Worm (Caenorhabditis elegans) whole organism, L2 larva: ENCODE data around the gene rpl-21.

Experiments
- C34F6.9 ChIP-seq: fragments of 150-350 bp; optimal IDR thresholded peaks from 2 replicates; lab custom pipeline; 2014; ENCODE audit warnings: missing biosample characterization, missing genetic modification characterization
- F13H6.1 ChIP-seq: sonication (generic microtip); optimal IDR thresholded peaks from 2 replicates; lab custom pipeline; 2016; ENCODE audit warnings: missing genetic modification characterization, missing compliant biosample characterization
- R02D3.7 ChIP-seq: fragments of 150-350 bp; optimal IDR thresholded peaks from 2 replicates; lab custom pipeline; 2014; ENCODE audit warnings: missing biosample characterization, missing genetic modification characterization
- ZK546.5 ChIP-seq: sonication (generic microtip); optimal IDR thresholded peaks from 2 replicates; lab custom pipeline; 2017; ENCODE audit warnings: missing biosample characterization, missing genetic modification characterization
- alr-1 ChIP-seq: fragments of 150-350 bp; optimal IDR thresholded peaks from 2 replicates; lab custom pipeline; 2014; ENCODE audit warnings: missing biosample characterization, missing genetic modification characterization
- aly-2 ChIP-seq: fragments of 150-350 bp; optimal IDR thresholded peaks from 2 replicates; lab custom pipeline; 2014; ENCODE audit warnings: missing biosample characterization, missing genetic modification characterization
- ama-1 ChIP-seq: fragments of 150-350 bp; optimal IDR thresholded peaks from 2 replicates; lab custom pipeline; 2018; ENCODE audit warnings: inconsistent platforms
- blmp-1 ChIP-seq: sonication (generic microtip); optimal IDR thresholded peaks from 2 replicates; lab custom pipeline; 2017; ENCODE audit warnings: missing genetic modification characterization, mild to moderate bottlenecking, missing compliant biosample characterization, antibody characterized with exemption, moderate library complexity; ENCODE audit not compliant: insufficient read depth
- ceh-16 ChIP-seq: fragments of 150-350 bp; optimal IDR thresholded peaks from 2 replicates; lab custom pipeline; 2014; ENCODE audit warnings: missing biosample characterization, missing genetic modification characterization
- crh-2 ChIP-seq: sonication (generic microtip); optimal IDR thresholded peaks from 2 replicates; lab custom pipeline; 2017; ENCODE audit warnings: missing biosample characterization, missing genetic modification characterization
- dmd-4 ChIP-seq: sonication (generic microtip); optimal IDR thresholded peaks from 2 replicates; lab custom pipeline; 2017; ENCODE audit warnings: missing biosample characterization, missing genetic modification characterization
- egl-27 ChIP-seq: sonication (generic microtip); optimal IDR thresholded peaks from 3 replicates; lab custom pipeline; 2017; ENCODE audit warnings: missing biosample characterization, missing genetic modification reagents, missing genetic modification characterization
- elt-1 ChIP-seq: fragments of 150-350 bp; optimal IDR thresholded peaks from 2 replicates; lab custom pipeline; 2014; ENCODE audit warnings: missing biosample characterization, missing genetic modification characterization
- elt-3 ChIP-seq: sonication (generic microtip); optimal IDR thresholded peaks from 2 replicates; lab custom pipeline; 2017; ENCODE audit warnings: missing biosample characterization, missing genetic modification characterization
- fos-1 ChIP-seq: fragments of 150-350 bp; optimal IDR thresholded peaks from 2 replicates; lab custom pipeline; 2014; ENCODE audit warnings: missing biosample characterization, missing genetic modification characterization
- gmeb-1 ChIP-seq: fragments of 150-350 bp; optimal IDR thresholded peaks from 2 replicates; lab custom pipeline; 2014; ENCODE audit warnings: missing biosample characterization, missing genetic modification characterization
- lin-11 ChIP-seq: fragments of 150-350 bp; sonication (generic microtip); optimal IDR thresholded peaks from 2 replicates; lab custom pipeline; 2014; ENCODE audit warnings: missing biosample characterization, missing genetic modification characterization, inconsistent platforms, mixed read lengths
- lin-13 ChIP-seq: fragments of 150-350 bp; optimal IDR thresholded peaks from 2 replicates; lab custom pipeline; 2014; ENCODE audit warnings: missing biosample characterization, missing genetic modification reagents, missing genetic modification characterization
- lin-39 ChIP-seq: fragments of 150-350 bp; optimal IDR thresholded peaks from 2 replicates; lab custom pipeline; 2014; ENCODE audit warnings: missing biosample characterization, missing genetic modification reagents, missing genetic modification characterization
- lsy-2 ChIP-seq, 2 experiments: fragments of 150-350 bp in 1 of 2; sonication (generic microtip) in 1 of 2; optimal IDR thresholded peaks; 2 replicates each; lab custom pipeline; 2014 to 2017; ENCODE audit warnings: missing biosample characterization in 2 of 2, missing genetic modification characterization in 2 of 2
- mab-5 ChIP-seq: fragments of 150-350 bp; optimal IDR thresholded peaks from 2 replicates; lab custom pipeline; 2014; ENCODE audit warnings: missing biosample characterization, missing genetic modification characterization
- mbf-1 ChIP-seq: sonication (generic microtip); optimal IDR thresholded peaks from 2 replicates; lab custom pipeline; 2017; ENCODE audit warnings: missing biosample characterization, missing genetic modification characterization
- mdl-1 ChIP-seq, 2 experiments: fragments of 150-350 bp in 1 of 2; sonication (generic microtip) in 1 of 2; optimal IDR thresholded peaks; 2 replicates each; lab custom pipeline; 2017; ENCODE audit warnings: missing biosample characterization in 2 of 2, missing genetic modification characterization in 2 of 2
- nhr-10 ChIP-seq: sonication (generic microtip); optimal IDR thresholded peaks from 2 replicates; lab custom pipeline; 2017; ENCODE audit warnings: missing biosample characterization, missing genetic modification characterization
- nhr-11 ChIP-seq: fragments of 150-350 bp; optimal IDR thresholded peaks from 2 replicates; lab custom pipeline; 2014; ENCODE audit warnings: missing biosample characterization, missing genetic modification characterization
- nhr-12 ChIP-seq: fragments of 150-350 bp; optimal IDR thresholded peaks from 2 replicates; lab custom pipeline; 2014; ENCODE audit warnings: missing biosample characterization, missing genetic modification characterization
- nhr-129 ChIP-seq: fragments of 150-350 bp; optimal IDR thresholded peaks from 2 replicates; lab custom pipeline; 2014; ENCODE audit warnings: missing biosample characterization, missing genetic modification characterization
- nhr-21 ChIP-seq: fragments of 150-350 bp; optimal IDR thresholded peaks from 2 replicates; lab custom pipeline; 2014; ENCODE audit warnings: missing biosample characterization, missing genetic modification characterization
- nhr-23 ChIP-seq: fragments of 150-350 bp; optimal IDR thresholded peaks from 2 replicates; lab custom pipeline; 2014; ENCODE audit warnings: missing biosample characterization, missing genetic modification reagents, missing genetic modification characterization
- nhr-25 ChIP-seq: fragments of 150-350 bp; sonication (generic microtip); optimal IDR thresholded peaks from 3 replicates; lab custom pipeline; 2014; ENCODE audit warnings: missing biosample characterization, missing genetic modification characterization
- nhr-6 ChIP-seq: fragments of 150-350 bp; optimal IDR thresholded peaks from 2 replicates; lab custom pipeline; 2014; ENCODE audit warnings: missing biosample characterization, missing genetic modification characterization
- nhr-77 ChIP-seq: fragments of 150-350 bp; optimal IDR thresholded peaks from 2 replicates; lab custom pipeline; 2014; ENCODE audit warnings: missing biosample characterization, missing genetic modification characterization
- peb-1 ChIP-seq: fragments of 150-350 bp; optimal IDR thresholded peaks from 2 replicates; lab custom pipeline; 2014; ENCODE audit warnings: missing biosample characterization, missing genetic modification characterization
- sem-4 ChIP-seq: fragments of 150-350 bp; optimal IDR thresholded peaks from 2 replicates; lab custom pipeline; 2014; ENCODE audit warnings: missing biosample characterization, missing genetic modification reagents, missing genetic modification characterization
- sma-3 ChIP-seq: sonication (generic microtip); optimal IDR thresholded peaks from 2 replicates; lab custom pipeline; 2016; ENCODE audit warnings: missing genetic modification reagents, missing genetic modification characterization, missing compliant biosample characterization
- sma-9 ChIP-seq, 2 experiments: fragments of 150-350 bp in 1 of 2; sonication (generic microtip) in 1 of 2; optimal IDR thresholded peaks; 2 replicates each; lab custom pipeline; 2014 to 2016; ENCODE audit warnings: missing genetic modification characterization in 2 of 2, mild to moderate bottlenecking in 1 of 2, missing biosample characterization in 1 of 2, missing compliant biosample characterization in 1 of 2, missing genetic modification reagents in 1 of 2, moderate library complexity in 1 of 2
- snpc-4 ChIP-seq: fragments of 150-350 bp; optimal IDR thresholded peaks from 2 replicates; lab custom pipeline; 2014; ENCODE audit warnings: missing biosample characterization, missing genetic modification characterization
- unc-39 ChIP-seq: fragments of 150-350 bp; optimal IDR thresholded peaks from 2 replicates; lab custom pipeline; 2014; ENCODE audit warnings: missing biosample characterization, missing genetic modification characterization
- unc-55 ChIP-seq: fragments of 150-350 bp; sonication (generic microtip); optimal IDR thresholded peaks from 3 replicates; lab custom pipeline; 2014; ENCODE audit warnings: missing biosample characterization, missing genetic modification reagents, missing genetic modification characterization
- unc-62 ChIP-seq: fragments of 150-350 bp; optimal IDR thresholded peaks from 2 replicates; lab custom pipeline; 2014; ENCODE audit warnings: missing biosample characterization, missing genetic modification reagents, missing genetic modification characterization
- zag-1 ChIP-seq: fragments of 150-350 bp; optimal IDR thresholded peaks from 2 replicates; lab custom pipeline; 2014; ENCODE audit warnings: missing biosample characterization, missing genetic modification characterization
- ztf-1 ChIP-seq: fragments of 200-800 bp; sonication (Bioruptor generic); conservative IDR thresholded peaks from 2 replicates; pipeline ENCODE4 v1.3.6; 2022; ENCODE audit warnings: missing genetic modification characterization, missing compliant biosample characterization
- ztf-11 ChIP-seq: sonication (generic microtip); optimal IDR thresholded peaks from 2 replicates; lab custom pipeline; 2017; ENCODE audit warnings: missing biosample characterization, missing genetic modification characterization
- ztf-4 ChIP-seq: fragments of 150-350 bp; optimal IDR thresholded peaks from 2 replicates; lab custom pipeline; 2014; ENCODE audit warnings: missing biosample characterization, missing genetic modification characterization

Gene rpl-21

ce11 chrIII:8093079-8093623 lies 36.9 kb downstream of the rpl-21 start, which contains the start of gene K06H7.2 (continued):
- no peak for TF ChIP-seq mdl-1 (tag; optimal IDR thresholded peaks at IDR 0.05; lab: Kevin White, UChicago)
- peak; percentile 3 for TF ChIP-seq ztf-4 (tag; lab: Kevin White, UChicago)
- TF ChIP-seq sem-4 (tag; lab: Kevin White, UChicago), result peak; percentile 20

- TF ChIP-seq lin-39 (tag; lab: Kevin White, UChicago) (no peak), nhr-11 (no peak), nhr-10 (no peak), crh-2 (tag; lab: Kevin White, UChicago) (no peak), dmd-4 (no peak), nhr-77 (no peak), C34F6.9 (tag; lab: Kevin White, UChicago) (no peak), nhr-21 (tag; lab: Kevin White, UChicago) (no peak), unc-62 (GFP tag; lab: Kevin White, UChicago) (no peak), ztf-1 (GFP tag; lab: Robert Waterston, UW) (no peak), elt-1 (tag; lab: Kevin White, UChicago) (no peak), R02D3.7 (tag; lab: Kevin White, UChicago) (no peak), sma-3 (GFP tag; lab: Kevin White, UChicago) (no peak), nhr-25 (tag; lab: Kevin White, UChicago) (no peak)
- TF ChIP-seq, all 48 proteins: peak for 0
Observed at ce11 chrIII:8091408-8091807, 38.6 kb downstream of the rpl-21 start, which contains the start of gene idi-1. Gene idi-1, plus strand, starts transcription at chrIII:8091708.

ce11 chrIII:8088235-8088634 lies 41.8 kb downstream of the rpl-21 start, which contains the start of gene vms-1:
Gene vms-1, plus strand, starts transcription at chrIII:8088535.
- TF ChIP-seq alr-1 (tag; lab: Kevin White, UChicago) (no peak), ama-1 (lab: Kevin White, UChicago) (no peak), unc-39 (tag; lab: Kevin White, UChicago) (no peak), snpc-4 (no peak), blmp-1 (tag; lab: Kevin White, UChicago) (no peak), lin-11 (tag; lab: Kevin White, UChicago) (no peak), ztf-11 (no peak), nhr-25 (tag; lab: Kevin White, UChicago) (no peak)

- TF ChIP-seq nhr-12 (tag; lab: Kevin White, UChicago), result no peak
- peak; percentile 11 for TF ChIP-seq zag-1
- TF ChIP-seq ceh-16, result no peak
- TF ChIP-seq nhr-25 (tag; lab: Kevin White, UChicago), result peak; percentile 46
- TF ChIP-seq sma-9 (GFP tag; optimal IDR thresholded peaks at IDR 0.05; lab: Kevin White, UChicago), result peak; percentile 45
- TF ChIP-seq sma-9 (tag; optimal IDR thresholded peaks at IDR 0.05; lab: Kevin White, UChicago), result no peak
- TF ChIP-seq aly-2 (tag; lab: Kevin White, UChicago), result no peak
- TF ChIP-seq dmd-4, result no peak
- TF ChIP-seq lin-39 (tag; lab: Kevin White, UChicago), result no peak
- peak; percentile 74 for TF ChIP-seq gmeb-1 (tag; lab: Kevin White, UChicago)
- no peak for TF ChIP-seq mdl-1 (tag; optimal IDR thresholded peaks at IDR 0.05; lab: Kevin White, UChicago)
- TF ChIP-seq F13H6.1 (tag; lab: Kevin White, UChicago), result no peak
- TF ChIP-seq ztf-11, result no peak
- TF ChIP-seq alr-1 (tag; lab: Kevin White, UChicago), result no peak
- no peak for TF ChIP-seq lin-11 (tag; lab: Kevin White, UChicago)
- TF ChIP-seq fos-1 (tag; lab: Kevin White, UChicago), result peak; percentile 27
- TF ChIP-seq sem-4 (tag; lab: Kevin White, UChicago), result no peak
- no peak for TF ChIP-seq mbf-1 (tag; lab: Kevin White, UChicago)
- no peak for TF ChIP-seq mab-5 (tag; lab: Kevin White, UChicago)
- TF ChIP-seq nhr-6 (tag; lab: Kevin White, UChicago), result no peak
- TF ChIP-seq crh-2 (tag; lab: Kevin White, UChicago), result peak; percentile 35
- no peak for TF ChIP-seq nhr-23 (tag; lab: Kevin White, UChicago)
- no peak for TF ChIP-seq nhr-77
- peak; percentile 16 for TF ChIP-seq snpc-4
- TF ChIP-seq ztf-4 (tag; lab: Kevin White, UChicago), result no peak
- no peak for TF ChIP-seq ztf-1 (GFP tag; lab: Robert Waterston, UW)
- no peak for TF ChIP-seq unc-39 (tag; lab: Kevin White, UChicago)
- TF ChIP-seq ama-1 (lab: Kevin White, UChicago), result no peak
- no peak for TF ChIP-seq unc-62 (GFP tag; lab: Kevin White, UChicago)
- no peak for TF ChIP-seq nhr-10
- TF ChIP-seq egl-27 (tag; lab: Kevin White, UChicago), result no peak
- no peak for TF ChIP-seq nhr-11
- no peak for TF ChIP-seq elt-3
- no peak for TF ChIP-seq blmp-1 (tag; lab: Kevin White, UChicago)
- TF ChIP-seq lin-13 (GFP tag; lab: Kevin White, UChicago), result no peak
- no peak for TF ChIP-seq ZK546.5 (tag; lab: Kevin White, UChicago)
- no peak for TF ChIP-seq peb-1 (tag; lab: Kevin White, UChicago)
- TF ChIP-seq nhr-21 (tag; lab: Kevin White, UChicago), result peak; percentile 13
- peak; percentile 96 to 99 for TF ChIP-seq lsy-2 (tag; optimal IDR thresholded peaks at IDR 0.05; lab: Kevin White, UChicago)
- TF ChIP-seq unc-55 (GFP tag; lab: Kevin White, UChicago), result peak; percentile 87
- TF ChIP-seq C34F6.9 (tag; lab: Kevin White, UChicago), result peak; percentile 84
- TF ChIP-seq nhr-129, result peak; percentile 63
Observed at ce11 chrIII:8085355-8085754, 44.7 kb downstream of the rpl-21 start, which contains the start of the genes K06H7.7 and grp-1. Gene K06H7.7, minus strand, starts transcription at chrIII:8085475. Gene grp-1, plus strand, starts transcription at chrIII:8085705.
